Fruit fly (Drosophila melanogaster): ENCODE data around the gene Fie.

- TF ChIP-seq Dfd (GFP tag; optimal IDR thresholded peaks at IDR 0.05) (no peak), Mio (GFP tag; optimal IDR thresholded peaks at IDR 0.05) (no peak), GATAd (GFP tag; optimal IDR thresholded peaks at IDR 0.05) (no peak)
Observed at dm6 chr3L:3932742-3933289, 40.4 kb downstream of the Fie start.
